Fruit fly (Drosophila melanogaster) whole organism, embryonic: ENCODE data around the gene zye.
A peak's percentile ranks its signal among the peaks of the same experiment; 100 is the strongest.

Experiments
- Antp ChIP-seq: fragments of 200-800 bp; sonication (Bioruptor generic); optimal IDR thresholded peaks from 3 replicates; lab custom pipeline; 2016; ENCODE audit warnings: missing biosample characterization, missing genetic modification characterization
- B-H2 ChIP-seq: fragments of 200-800 bp; sonication (Bioruptor generic); optimal IDR thresholded peaks from 2 replicates; lab custom pipeline; 2018; ENCODE audit warnings: missing biosample characterization, mild to moderate bottlenecking, missing genetic modification characterization
- BEAF-32 ChIP-seq: fragments of 200-800 bp; sonication (Bioruptor generic); optimal IDR thresholded peaks from 3 replicates; lab custom pipeline; 2017; ENCODE audit warnings: missing biosample characterization, missing genetic modification characterization, mild to moderate bottlenecking, moderate library complexity, missing genetic modification reagents
- CG12659 ChIP-seq: fragments of 200-800 bp; sonication (Bioruptor generic); optimal IDR thresholded peaks from 3 replicates; lab custom pipeline; 2017; ENCODE audit warnings: mild to moderate bottlenecking, missing biosample characterization, missing genetic modification reagents, missing genetic modification characterization
- CG14710 ChIP-seq: fragments of 200-800 bp; sonication (Bioruptor generic); optimal IDR thresholded peaks from 3 replicates; lab custom pipeline; 2019; ENCODE audit warnings: missing biosample characterization, mild to moderate bottlenecking, missing genetic modification characterization, moderate library complexity
- CG1647 ChIP-seq: fragments of 200-800 bp; sonication (Bioruptor generic); optimal IDR thresholded peaks from 3 replicates; lab custom pipeline; 2016; ENCODE audit warnings: missing biosample characterization, missing genetic modification characterization
- CG16863 ChIP-seq: fragments of 200-800 bp; sonication (Bioruptor generic); optimal IDR thresholded peaks from 3 replicates; lab custom pipeline; 2016; ENCODE audit warnings: missing biosample characterization, missing genetic modification characterization
- CG1832 ChIP-seq: fragments of 200-800 bp; sonication (Bioruptor generic); optimal IDR thresholded peaks from 2 replicates; lab custom pipeline; 2017; ENCODE audit warnings: missing biosample characterization, mild to moderate bottlenecking, missing genetic modification characterization, inconsistent platforms
- CG2129 ChIP-seq: fragments of 200-800 bp; sonication (Bioruptor generic); IDR thresholded peaks from 2 replicates; pipeline ENCODE4 v1.3.6; 2022; ENCODE audit warnings: missing biosample characterization, missing genetic modification characterization; ENCODE audit not compliant: partially characterized antibody
- CG34376 ChIP-seq: fragments of 200-800 bp; sonication (Bioruptor generic); optimal IDR thresholded peaks from 2 replicates; lab custom pipeline; 2018; ENCODE audit warnings: missing biosample characterization, mild to moderate bottlenecking, missing genetic modification characterization
- CG7786 ChIP-seq: fragments of 200-800 bp; sonication (Bioruptor generic); optimal IDR thresholded peaks from 2 replicates; lab custom pipeline; 2016; ENCODE audit warnings: missing biosample characterization, missing genetic modification characterization
- CG7928 ChIP-seq: fragments of 200-800 bp; sonication (Bioruptor generic); optimal IDR thresholded peaks from 2 replicates; lab custom pipeline; 2017; ENCODE audit warnings: missing biosample characterization, mild to moderate bottlenecking, missing genetic modification characterization
- CG7987 ChIP-seq: fragments of 200-800 bp; sonication (Bioruptor generic); optimal IDR thresholded peaks from 2 replicates; lab custom pipeline; 2018; ENCODE audit warnings: missing biosample characterization, mild to moderate bottlenecking, missing genetic modification characterization, moderate library complexity
- CG8924 ChIP-seq: fragments of 200-800 bp; optimal IDR thresholded peaks from 3 replicates; lab custom pipeline; 2019; ENCODE audit warnings: missing biosample characterization, mild to moderate bottlenecking, missing genetic modification characterization, moderate library complexity
- CG9215 ChIP-seq: fragments of 200-800 bp; sonication (Bioruptor generic); IDR thresholded peaks from 2 replicates; pipeline ENCODE4 v1.3.6; 2022; ENCODE audit warnings: missing biosample characterization, missing genetic modification characterization
- CrebB ChIP-seq: fragments of 200-800 bp; sonication (Bioruptor generic); optimal IDR thresholded peaks from 3 replicates; lab custom pipeline; 2018; ENCODE audit warnings: missing biosample characterization, mild to moderate bottlenecking, missing genetic modification characterization
- Dfd ChIP-seq, 2 experiments: fragments of >200 bp; optimal IDR thresholded peaks; 2 replicates each; lab custom pipeline; 2017; ENCODE audit warnings: missing biosample characterization in 2 of 2, missing genetic modification characterization in 2 of 2
- Doc3 ChIP-seq: fragments of 200-800 bp; sonication (Bioruptor generic); IDR thresholded peaks from 3 replicates; pipeline ENCODE4 v1.3.6; 2022; ENCODE audit warnings: missing biosample characterization, missing genetic modification characterization; ENCODE audit not compliant: partially characterized antibody
- Drgx ChIP-seq: fragments of 200-800 bp; sonication (Bioruptor generic); IDR thresholded peaks from 2 replicates; pipeline ENCODE4 v1.3.6; 2022; ENCODE audit warnings: missing biosample characterization, missing genetic modification characterization
- E2f1 ChIP-seq: fragments of 200-800 bp; sonication (Bioruptor generic); IDR thresholded peaks from 2 replicates; pipeline ENCODE4 v1.3.6; 2022; ENCODE audit warnings: missing biosample characterization, missing genetic modification characterization
- GATAe ChIP-seq: fragments of 200-800 bp; sonication (Bioruptor generic); conservative IDR thresholded peaks from 2 replicates; pipeline ENCODE4 v1.3.6; 2022; ENCODE audit warnings: missing biosample characterization, missing genetic modification characterization
- NfI ChIP-seq: fragments of 200-800 bp; sonication (Bioruptor generic); optimal IDR thresholded peaks from 3 replicates; lab custom pipeline; 2018; ENCODE audit warnings: missing biosample characterization, mild to moderate bottlenecking, missing genetic modification characterization, moderate library complexity
- Pdp1 ChIP-seq, 2 experiments: fragments of 200-800 bp; sonication (Bioruptor generic); optimal IDR thresholded peaks; 3 replicates each; lab custom pipeline; 2016; ENCODE audit warnings: missing biosample characterization in 2 of 2, missing genetic modification characterization in 2 of 2, mild to moderate bottlenecking in 1 of 2, moderate library complexity in 1 of 2
- Vsx1 ChIP-seq: fragments of 200-800 bp; sonication (Bioruptor generic); optimal IDR thresholded peaks from 2 replicates; lab custom pipeline; 2017; ENCODE audit warnings: missing biosample characterization, mild to moderate bottlenecking, missing genetic modification characterization, missing genetic modification reagents
- Xrp1 ChIP-seq: fragments of 200-800 bp; sonication (Bioruptor generic); IDR thresholded peaks from 2 replicates; pipeline ENCODE4 v1.3.6; 2022; ENCODE audit warnings: missing biosample characterization, missing genetic modification characterization
- ase ChIP-seq: fragments of 200-800 bp; sonication (Bioruptor generic); IDR thresholded peaks from 3 replicates; pipeline ENCODE4 v1.3.6; 2022; ENCODE audit warnings: missing biosample characterization, missing genetic modification characterization
- bbx ChIP-seq: fragments of 200-800 bp; sonication (Bioruptor generic); IDR thresholded peaks from 2 replicates; pipeline ENCODE4 v1.3.6; 2022; ENCODE audit warnings: missing biosample characterization, missing genetic modification characterization; ENCODE audit not compliant: partially characterized antibody
- bsh ChIP-seq, 2 experiments: fragments of 200-800 bp; sonication (Bioruptor generic); optimal IDR thresholded peaks; 2 replicates each; lab custom pipeline; 2017 to 2018; ENCODE audit warnings: mild to moderate bottlenecking in 2 of 2, missing biosample characterization in 2 of 2, missing genetic modification characterization in 2 of 2, moderate library complexity in 1 of 2
- caup ChIP-seq: fragments of 200-800 bp; sonication (Bioruptor generic); optimal IDR thresholded peaks from 3 replicates; lab custom pipeline; 2017; ENCODE audit warnings: missing biosample characterization, mild to moderate bottlenecking, missing genetic modification characterization, moderate library complexity; ENCODE audit not compliant: severe bottlenecking
- da ChIP-seq: fragments of 200-800 bp; sonication (Bioruptor generic); optimal IDR thresholded peaks from 2 replicates; lab custom pipeline; 2016; ENCODE audit warnings: missing biosample characterization, missing genetic modification characterization
- dmrt11E ChIP-seq: fragments of 200-800 bp; sonication (Bioruptor generic); optimal IDR thresholded peaks from 3 replicates; lab custom pipeline; 2018; ENCODE audit warnings: missing biosample characterization, mild to moderate bottlenecking, missing genetic modification characterization, moderate library complexity
- fd3F ChIP-seq: fragments of 200-800 bp; sonication (Bioruptor generic); optimal IDR thresholded peaks from 2 replicates; lab custom pipeline; 2018; ENCODE audit warnings: missing biosample characterization, mild to moderate bottlenecking, missing genetic modification characterization, moderate library complexity
- fd64A ChIP-seq: fragments of 200-800 bp; sonication (Bioruptor generic); optimal IDR thresholded peaks from 3 replicates; lab custom pipeline; 2018; ENCODE audit warnings: missing biosample characterization, mild to moderate bottlenecking, missing genetic modification characterization
- gem ChIP-seq: fragments of 200-800 bp; sonication (Bioruptor generic); optimal IDR thresholded peaks from 2 replicates; lab custom pipeline; 2019; ENCODE audit warnings: missing biosample characterization, mild to moderate bottlenecking, missing genetic modification characterization, moderate library complexity
- her ChIP-seq: fragments of 200-800 bp; sonication (Bioruptor generic); optimal IDR thresholded peaks from 2 replicates; lab custom pipeline; 2016; ENCODE audit warnings: missing biosample characterization, missing genetic modification characterization
- lab ChIP-seq: fragments of 200-800 bp; sonication (Bioruptor generic); optimal IDR thresholded peaks from 3 replicates; lab custom pipeline; 2017; ENCODE audit warnings: missing biosample characterization, missing genetic modification characterization, mild to moderate bottlenecking, moderate library complexity, missing genetic modification reagents
- pan ChIP-seq, 4 experiments: fragments of >200 bp in 3 of 4; fragments of 200-800 bp in 1 of 4; sonication (Bioruptor generic) in 1 of 4; optimal IDR thresholded peaks in 3 of 4; IDR thresholded peaks in 1 of 4; 2 replicates each; pipeline versions ENCODE4 v1.3.6 to Lab custom; 2017 to 2022; ENCODE audit warnings: missing biosample characterization in 2 of 4, missing genetic modification characterization in 2 of 4, mixed read lengths in 1 of 4
- pb ChIP-seq: fragments of 200-800 bp; sonication (Bioruptor generic); optimal IDR thresholded peaks from 3 replicates; lab custom pipeline; 2016; ENCODE audit warnings: missing biosample characterization, missing genetic modification characterization
- phol ChIP-seq: fragments of 200-800 bp; sonication (Bioruptor generic); optimal IDR thresholded peaks from 3 replicates; lab custom pipeline; 2018; ENCODE audit warnings: missing biosample characterization, mild to moderate bottlenecking, missing genetic modification characterization, moderate library complexity
- prd ChIP-seq, 3 experiments: fragments of >200 bp in 2 of 3; fragments of 200-800 bp in 1 of 3; sonication (Bioruptor generic) in 1 of 3; optimal IDR thresholded peaks in 2 of 3; IDR thresholded peaks in 1 of 3; 2 replicates in 2 of 3; 3 replicates in 1 of 3; pipeline versions ENCODE4 v1.3.6 to Lab custom; 2017 to 2022; ENCODE audit warnings: missing biosample characterization in 1 of 3, missing genetic modification characterization in 1 of 3
- pum ChIP-seq: fragments of 200-800 bp; sonication (Bioruptor generic); optimal IDR thresholded peaks from 2 replicates; lab custom pipeline; 2016; ENCODE audit warnings: missing biosample characterization, missing genetic modification characterization
- sisA ChIP-seq: fragments of 200-800 bp; sonication (Bioruptor generic); IDR thresholded peaks from 2 replicates; pipeline ENCODE4 v1.3.6; 2022; ENCODE audit warnings: missing biosample characterization, missing genetic modification characterization
- slou ChIP-seq: fragments of 200-800 bp; sonication (Bioruptor generic); optimal IDR thresholded peaks from 3 replicates; lab custom pipeline; 2016; ENCODE audit warnings: missing biosample characterization, missing genetic modification characterization
- sob ChIP-seq: fragments of 200-800 bp; sonication (Bioruptor generic); IDR thresholded peaks from 2 replicates; pipeline ENCODE4 v1.3.6; 2022; ENCODE audit warnings: missing biosample characterization, missing genetic modification characterization
- trh ChIP-seq: fragments of 200-800 bp; sonication (Bioruptor generic); optimal IDR thresholded peaks from 2 replicates; lab custom pipeline; 2016; ENCODE audit warnings: missing biosample characterization, missing genetic modification characterization

The zye gene

dm6 chr3L:20398243-20399222 lies 14.9 kb upstream of the zye start (continued):
- TF ChIP-seq CrebB (tag; lab: Kevin White, UChicago), result peak; percentile 71
- TF ChIP-seq CG7987 (GFP tag; lab: Kevin White, UChicago), result peak; percentile 35
- peak; percentile 83 for TF ChIP-seq caup (GFP tag; lab: Kevin White, UChicago)
- no peak for TF ChIP-seq Dfd (GFP tag; optimal IDR thresholded peaks at IDR 0.05; lab: Kevin White, UChicago)
- TF ChIP-seq E2f1 (GFP tag; lab: Robert Waterston, UW), result peak; percentile 78
- TF ChIP-seq CG14710 (tag; lab: Kevin White, UChicago), result peak; percentile 83
- TF ChIP-seq CG1647 (GFP tag; lab: Kevin White, UChicago), result peak; percentile 65
- TF ChIP-seq Antp, result peak; percentile 58
- TF ChIP-seq CG7786, result peak; percentile 63
- TF ChIP-seq pum (GFP tag; lab: Kevin White, UChicago), result peak; percentile 65
- TF ChIP-seq Xrp1, result peak; percentile 61
- TF ChIP-seq CG9215 (GFP tag; lab: Robert Waterston, UW), result peak; percentile 67
- peak; percentile 48 for TF ChIP-seq her
- peak; percentile 38 for TF ChIP-seq pb
- TF ChIP-seq fd64A (GFP tag; lab: Kevin White, UChicago), result peak; percentile 11
- peak; percentile 38 for TF ChIP-seq CG1832
- TF ChIP-seq B-H2 (GFP tag; lab: Kevin White, UChicago), result no peak
- TF ChIP-seq pan (optimal IDR thresholded peaks at IDR 0.05; lab: Kevin White, UChicago), result no peak
- TF ChIP-seq pan (GFP tag; optimal IDR thresholded peaks at IDR 0.05 in 1 of 2, IDR thresholded peaks at IDR 0.05 in 1 of 2), result peak in 1 of 2 experiments; percentile 73
- peak; percentile 72 for TF ChIP-seq CG16863 (GFP tag; lab: Kevin White, UChicago)
- no peak for TF ChIP-seq CG2129 (GFP tag; lab: Robert Waterston, UW)
- TF ChIP-seq dmrt11E, result peak; percentile 70
- peak; percentile 46 for TF ChIP-seq trh (GFP tag; lab: Kevin White, UChicago)
- peak; percentile 92 for TF ChIP-seq CG8924 (tag; lab: Kevin White, UChicago)
- TF ChIP-seq Doc3 (GFP tag; lab: Robert Waterston, UW), result no peak
- TF ChIP-seq sisA, result peak; percentile 83
- TF ChIP-seq da (GFP tag; lab: Kevin White, UChicago), result peak; percentile 27
- peak; percentile 58 to 82 for TF ChIP-seq bsh (GFP tag; optimal IDR thresholded peaks at IDR 0.05; lab: Kevin White, UChicago)
- peak; percentile 69 to 85 for TF ChIP-seq Pdp1 (GFP tag; optimal IDR thresholded peaks at IDR 0.05; lab: Kevin White, UChicago)
- TF ChIP-seq slou, result peak; percentile 52
- TF ChIP-seq lab (GFP tag; lab: Kevin White, UChicago), result peak; percentile 88
- TF ChIP-seq BEAF-32 (GFP tag; lab: Kevin White, UChicago), result no peak
- TF ChIP-seq fd3F, result peak; percentile 86
- peak; percentile 51 for TF ChIP-seq CG7928 (GFP tag; lab: Kevin White, UChicago)
- TF ChIP-seq GATAe, result 0 out of 2 replicates have a peak, but pooled peaks have one; percentile 11
- peak; percentile 90 for TF ChIP-seq CG12659 (GFP tag; lab: Kevin White, UChicago)
- TF ChIP-seq CG34376 (GFP tag; lab: Kevin White, UChicago), result peak; percentile 71
- peak; percentile 78 for TF ChIP-seq Drgx (GFP tag; lab: Robert Waterston, UW)
- no peak for TF ChIP-seq bbx (GFP tag; lab: Robert Waterston, UW)
- TF ChIP-seq ase, result peak; percentile 79
- TF ChIP-seq gem (tag; lab: Kevin White, UChicago), result peak; percentile 94
- peak; percentile 87 for TF ChIP-seq NfI (GFP tag; lab: Kevin White, UChicago)
- no peak for TF ChIP-seq prd (optimal IDR thresholded peaks at IDR 0.05; lab: Kevin White, UChicago)
- TF ChIP-seq prd (GFP tag; IDR thresholded peaks at IDR 0.05; lab: Robert Waterston, UW), result peak; percentile 81
- peak; percentile 91 for TF ChIP-seq phol (tag; lab: Kevin White, UChicago)
- TF ChIP-seq Vsx1, result peak; percentile 88
- TF ChIP-seq sob (GFP tag; lab: Robert Waterston, UW), result peak; percentile 70; the same call in 1 of the 2 replicates
